Fruit fly (Drosophila melanogaster) whole organism, wandering third instar larva: ENCODE measurements around the gene piwi.

Experiments used
- Hr78 ChIP-seq: fragments of >200 bp; optimal IDR thresholded peaks from 2 replicates; lab custom pipeline; 2017; ENCODE audit warnings: missing biosample characterization, missing genetic modification characterization
- Jra ChIP-seq: sonication (Bioruptor generic); optimal IDR thresholded peaks from 2 replicates; lab custom pipeline; 2016; ENCODE audit warnings: missing biosample characterization, missing genetic modification characterization
- ey ChIP-seq: fragments of 200-800 bp; sonication (Bioruptor generic); optimal IDR thresholded peaks from 2 replicates; lab custom pipeline; 2016; ENCODE audit warnings: missing biosample characterization, missing genetic modification characterization
- fru ChIP-seq: fragments of 200-800 bp; sonication (Bioruptor generic); optimal IDR thresholded peaks from 3 replicates; lab custom pipeline; 2016; ENCODE audit warnings: missing biosample characterization, mild to moderate bottlenecking, missing genetic modification characterization

- TF ChIP-seq Hr78 (GFP tag; lab: Kevin White, UChicago) (no peak), ey (GFP tag; lab: Kevin White, UChicago) (peak; percentile 7), Jra (no peak), fru (GFP tag; lab: Kevin White, UChicago) (peak; percentile 23)
Observed at dm6 chr2L:11014671-11015070, 27.5 kb upstream of the piwi start.
